Worm (Caenorhabditis elegans) whole organism, L4 larva: ENCODE measurements around the gene fut-1.
A peak's percentile ranks its signal among the peaks of the same experiment; 100 is the strongest.

Experiments used
- D1046.2 ChIP-seq: fragments of 200-800 bp; sonication (Bioruptor generic); IDR thresholded peaks from 2 replicates; pipeline ENCODE4 v1.3.6; 2022; ENCODE audit warnings: missing genetic modification characterization, missing compliant biosample characterization
- F37D6.2 ChIP-seq: sonication (generic microtip); optimal IDR thresholded peaks from 2 replicates; lab custom pipeline; 2016; ENCODE audit warnings: mild to moderate bottlenecking, missing genetic modification characterization, missing compliant biosample characterization
- F49E8.2 ChIP-seq: sonication (generic microtip); optimal IDR thresholded peaks from 2 replicates; lab custom pipeline; 2016; ENCODE audit warnings: missing compliant biosample characterization, mild to moderate bottlenecking, missing genetic modification characterization, borderline replicate concordance
- T20F7.1 ChIP-seq: fragments of 200-800 bp; sonication (Bioruptor generic); optimal IDR thresholded peaks from 2 replicates; lab custom pipeline; 2018; ENCODE audit warnings: mild to moderate bottlenecking, missing genetic modification characterization, missing compliant biosample characterization
- T26A8.4 ChIP-seq: fragments of 200-800 bp; sonication (Bioruptor generic); IDR thresholded peaks from 2 replicates; pipeline ENCODE4 v1.3.6; 2022; ENCODE audit warnings: missing genetic modification characterization, missing compliant biosample characterization
- Y105C5A.15 ChIP-seq: fragments of 200-800 bp; sonication (Bioruptor generic); IDR thresholded peaks from 2 replicates; pipeline ENCODE4 v1.3.6; 2022; ENCODE audit warnings: missing genetic modification characterization, missing compliant biosample characterization
- aha-1 ChIP-seq: fragments of 150-350 bp; peaks from one replicate; lab custom pipeline; 2014; ENCODE audit warnings: missing biosample characterization, missing genetic modification characterization
- aly-2 ChIP-seq: sonication (generic microtip); optimal IDR thresholded peaks from 2 replicates; lab custom pipeline; 2018; ENCODE audit warnings: missing biosample characterization, missing genetic modification characterization
- ama-1 ChIP-seq: fragments of 150-350 bp; optimal IDR thresholded peaks from 2 replicates; lab custom pipeline; 2014; ENCODE audit warnings: inconsistent platforms, mixed read lengths
- ceh-20 ChIP-seq: fragments of 200-800 bp; sonication (Bioruptor generic); IDR thresholded peaks from 2 replicates; pipeline ENCODE4 v1.3.6; 2022; ENCODE audit warnings: missing genetic modification reagents, missing genetic modification characterization, missing compliant biosample characterization
- ceh-32 ChIP-seq: sonication (generic microtip); optimal IDR thresholded peaks from 2 replicates; lab custom pipeline; 2016; ENCODE audit warnings: mild to moderate bottlenecking, missing genetic modification characterization, missing compliant biosample characterization; ENCODE audit not compliant: poor library complexity
- ceh-44 ChIP-seq: fragments of 200-800 bp; sonication (Bioruptor generic); IDR thresholded peaks from 2 replicates; pipeline ENCODE4 v1.3.6; 2022; ENCODE audit warnings: missing genetic modification reagents, missing genetic modification characterization, missing compliant biosample characterization
- daf-16 ChIP-seq, 3 experiments: sonication (generic microtip); optimal IDR thresholded peaks; 2 replicates each; lab custom pipeline; 2016 to 2017; ENCODE audit warnings: missing genetic modification characterization in 3 of 3, missing genetic modification reagents in 3 of 3, mild to moderate bottlenecking in 2 of 3, missing compliant biosample characterization in 2 of 3, missing biosample characterization in 1 of 3, moderate library complexity in 1 of 3
- daf-19 ChIP-seq: fragments of 200-800 bp; sonication (Bioruptor generic); conservative IDR thresholded peaks from 2 replicates; pipeline ENCODE4 v1.3.6; 2022; ENCODE audit warnings: missing genetic modification characterization, missing compliant biosample characterization
- daf-8 ChIP-seq: fragments of 200-800 bp; sonication (Bioruptor generic); IDR thresholded peaks from 2 replicates; pipeline ENCODE4 v1.3.6; 2022; ENCODE audit warnings: missing genetic modification characterization, missing compliant biosample characterization
- dmd-8 ChIP-seq: fragments of 200-800 bp; sonication (Bioruptor generic); IDR thresholded peaks from 2 replicates; pipeline ENCODE4 v1.3.6; 2022; ENCODE audit warnings: missing genetic modification characterization, missing compliant biosample characterization
- dpl-1 ChIP-seq: fragments of 150-350 bp; optimal IDR thresholded peaks from 2 replicates; lab custom pipeline; 2014; ENCODE audit warnings: missing biosample characterization, missing genetic modification reagents, missing genetic modification characterization
- duxl-1 ChIP-seq: sonication (generic microtip); optimal IDR thresholded peaks from 2 replicates; lab custom pipeline; 2016; ENCODE audit warnings: mild to moderate bottlenecking, missing genetic modification characterization, moderate library complexity, missing compliant biosample characterization; ENCODE audit not compliant: poor library complexity
- egl-43 ChIP-seq: fragments of 200-800 bp; sonication (Bioruptor generic); IDR thresholded peaks from 2 replicates; pipeline ENCODE4 v1.3.6; 2022; ENCODE audit warnings: missing genetic modification reagents, missing genetic modification characterization, missing compliant biosample characterization
- fos-1 ChIP-seq: fragments of 150-350 bp; optimal IDR thresholded peaks from 2 replicates; lab custom pipeline; 2014; ENCODE audit warnings: missing biosample characterization, missing genetic modification characterization
- gei-8 ChIP-seq: fragments of 200-800 bp; sonication (Bioruptor generic); optimal IDR thresholded peaks from 2 replicates; lab custom pipeline; 2018; ENCODE audit warnings: mild to moderate bottlenecking, missing genetic modification characterization, missing compliant biosample characterization
- hlh-11 ChIP-seq: fragments of 200-800 bp; sonication (Bioruptor generic); optimal IDR thresholded peaks from 2 replicates; lab custom pipeline; 2018; ENCODE audit warnings: mild to moderate bottlenecking, missing genetic modification characterization, missing compliant biosample characterization
- jun-1 ChIP-seq: fragments of 150-350 bp; optimal IDR thresholded peaks from 2 replicates; lab custom pipeline; 2014; ENCODE audit warnings: missing biosample characterization, missing genetic modification reagents, missing genetic modification characterization
- lim-7 ChIP-seq: fragments of 200-800 bp; sonication (Bioruptor generic); IDR thresholded peaks from 2 replicates; pipeline ENCODE4 v1.3.6; 2022; ENCODE audit warnings: missing genetic modification characterization, missing compliant biosample characterization
- lin-15B ChIP-seq: fragments of 150-350 bp; sonication (generic microtip); optimal IDR thresholded peaks from 3 replicates; lab custom pipeline; 2014; ENCODE audit warnings: missing biosample characterization, missing genetic modification characterization
- lin-38 ChIP-seq: fragments of 200-800 bp; sonication (Bioruptor generic); IDR thresholded peaks from 2 replicates; pipeline ENCODE4 v1.3.6; 2022; ENCODE audit warnings: missing genetic modification reagents, missing genetic modification characterization, missing compliant biosample characterization
- lin-39 ChIP-seq: fragments of 150-350 bp; optimal IDR thresholded peaks from 2 replicates; lab custom pipeline; 2014; ENCODE audit warnings: missing biosample characterization, missing genetic modification reagents, missing genetic modification characterization
- mdl-1 ChIP-seq, 2 experiments: fragments of 150-350 bp in 1 of 2; sonication (generic microtip) in 1 of 2; optimal IDR thresholded peaks; 2 replicates each; lab custom pipeline; 2014 to 2017; ENCODE audit warnings: missing biosample characterization in 2 of 2, missing genetic modification characterization in 2 of 2
- mep-1 ChIP-seq: fragments of 150-350 bp; sonication (generic microtip); optimal IDR thresholded peaks from 3 replicates; lab custom pipeline; 2014; ENCODE audit warnings: missing biosample characterization, missing genetic modification characterization
- mes-2 ChIP-seq: sonication (generic microtip); optimal IDR thresholded peaks from 2 replicates; lab custom pipeline; 2016; ENCODE audit warnings: missing genotype, mild to moderate bottlenecking, missing genetic modification characterization, missing compliant biosample characterization; ENCODE audit not compliant: poor library complexity, severe bottlenecking
- nhr-237 ChIP-seq: sonication (generic microtip); optimal IDR thresholded peaks from 2 replicates; lab custom pipeline; 2017; ENCODE audit warnings: missing biosample characterization, missing genetic modification characterization
- nhr-25 ChIP-seq: sonication (generic microtip); optimal IDR thresholded peaks from 2 replicates; lab custom pipeline; 2017; ENCODE audit warnings: missing genetic modification characterization, mild to moderate bottlenecking, missing compliant biosample characterization, antibody characterized with exemption, moderate library complexity, borderline replicate concordance; ENCODE audit not compliant: insufficient read depth
- nhr-28 ChIP-seq: fragments of 150-350 bp; optimal IDR thresholded peaks from 2 replicates; lab custom pipeline; 2014; ENCODE audit warnings: missing biosample characterization, missing genetic modification characterization
- nhr-76 ChIP-seq: fragments of 150-350 bp; optimal IDR thresholded peaks from 2 replicates; lab custom pipeline; 2014; ENCODE audit warnings: missing biosample characterization, missing genetic modification characterization
- pha-4 ChIP-seq, 2 experiments: fragments of 150-350 bp in 1 of 2; fragments of 200-800 bp in 1 of 2; sonication (Bioruptor generic) in 1 of 2; IDR thresholded peaks in 1 of 2; optimal IDR thresholded peaks in 1 of 2; 2 replicates each; pipeline versions ENCODE4 v1.3.6 to Lab custom; 2014 to 2022; ENCODE audit warnings: missing genetic modification characterization in 2 of 2, missing genetic modification reagents in 2 of 2, missing biosample characterization in 1 of 2, missing compliant biosample characterization in 1 of 2
- sdz-12 ChIP-seq: fragments of 200-800 bp; sonication (Bioruptor generic); optimal IDR thresholded peaks from 2 replicates; lab custom pipeline; 2018; ENCODE audit warnings: mild to moderate bottlenecking, missing genetic modification characterization, missing compliant biosample characterization
- skn-1 ChIP-seq: fragments of 150-350 bp; optimal IDR thresholded peaks from 2 replicates; lab custom pipeline; 2014; ENCODE audit warnings: missing biosample characterization, missing genetic modification characterization
- unc-130 ChIP-seq: sonication (generic microtip); optimal IDR thresholded peaks from 2 replicates; lab custom pipeline; 2016; ENCODE audit warnings: missing genetic modification reagents, missing genetic modification characterization, missing compliant biosample characterization
- unc-39 ChIP-seq: sonication (generic microtip); optimal IDR thresholded peaks from 2 replicates; lab custom pipeline; 2017; ENCODE audit warnings: missing biosample characterization, missing genetic modification characterization
- unc-62 ChIP-seq, 3 experiments: fragments of 150-350 bp in 1 of 3; sonication (generic microtip); optimal IDR thresholded peaks in 2 of 3; peaks in 1 of 3; 1 replicate in 1 of 3; 2 replicates in 2 of 3; lab custom pipeline; 2014 to 2017; ENCODE audit warnings: missing biosample characterization in 3 of 3, missing genetic modification characterization in 3 of 3, missing genetic modification reagents in 3 of 3, missing genotype in 1 of 3
- zag-1 ChIP-seq: fragments of 150-350 bp; optimal IDR thresholded peaks from 2 replicates; lab custom pipeline; 2014; ENCODE audit warnings: missing biosample characterization, missing genetic modification characterization
- ztf-11 ChIP-seq: fragments of 150-350 bp; optimal IDR thresholded peaks from 2 replicates; lab custom pipeline; 2014; ENCODE audit warnings: missing biosample characterization, missing genetic modification characterization
- ztf-7 ChIP-seq: fragments of 150-350 bp; optimal IDR thresholded peaks from 2 replicates; lab custom pipeline; 2014; ENCODE audit warnings: missing biosample characterization, missing genetic modification characterization

Gene fut-1

DNA sequence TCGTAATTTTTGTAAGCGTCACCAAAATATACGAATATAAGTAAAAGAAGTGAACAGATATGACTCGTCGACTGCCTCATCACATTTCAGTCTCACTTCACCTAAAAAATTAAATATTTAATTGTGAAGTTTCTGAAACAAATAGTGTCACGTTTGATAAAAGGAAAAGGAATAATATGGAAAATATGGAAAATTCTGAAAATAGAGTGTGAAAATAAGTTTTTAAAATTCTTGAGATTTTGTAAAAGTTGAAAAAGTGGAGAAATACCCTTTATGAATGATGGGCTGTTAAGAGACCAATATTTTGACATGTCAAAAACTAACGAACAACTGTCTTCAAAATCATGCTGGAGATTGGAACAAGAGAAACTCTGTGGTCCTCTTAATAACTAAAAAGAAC lies 32.7 kb downstream of the fut-1 start, which contains the start of gene T01B7.9:
TSS of gene T01B7.9 (minus strand) at position 101 of the 400 bp plus-strand sequence.
- TF ChIP-seq Y105C5A.15 (GFP tag; lab: Robert Waterston, UW) (no peak), ztf-7 (tag; lab: Kevin White, UChicago) (no peak), lim-7 (GFP tag; lab: Robert Waterston, UW) (no peak), egl-43 (no peak), unc-130 (GFP tag; lab: Kevin White, UChicago) (no peak), aly-2 (tag; lab: Kevin White, UChicago) (no peak), fos-1 (tag; lab: Kevin White, UChicago) (no peak), mes-2 (tag; lab: Kevin White, UChicago) (no peak), daf-8 (GFP tag; lab: Robert Waterston, UW) (no peak), F37D6.2 (tag; lab: Kevin White, UChicago) (no peak), daf-19 (GFP tag; lab: Robert Waterston, UW) (no peak), T26A8.4 (no peak), T20F7.1 (GFP tag; lab: Kevin White, UChicago) (no peak), ztf-11 (tag; lab: Kevin White, UChicago) (no peak), nhr-25 (tag; lab: Kevin White, UChicago) (no peak), F49E8.2 (tag; lab: Kevin White, UChicago) (no peak), lin-38 (GFP tag; lab: Robert Waterston, UW) (no peak), lin-15B (tag; lab: Kevin White, UChicago) (no peak)
- TF ChIP-seq, all 104 proteins: peak for 0

DNA sequence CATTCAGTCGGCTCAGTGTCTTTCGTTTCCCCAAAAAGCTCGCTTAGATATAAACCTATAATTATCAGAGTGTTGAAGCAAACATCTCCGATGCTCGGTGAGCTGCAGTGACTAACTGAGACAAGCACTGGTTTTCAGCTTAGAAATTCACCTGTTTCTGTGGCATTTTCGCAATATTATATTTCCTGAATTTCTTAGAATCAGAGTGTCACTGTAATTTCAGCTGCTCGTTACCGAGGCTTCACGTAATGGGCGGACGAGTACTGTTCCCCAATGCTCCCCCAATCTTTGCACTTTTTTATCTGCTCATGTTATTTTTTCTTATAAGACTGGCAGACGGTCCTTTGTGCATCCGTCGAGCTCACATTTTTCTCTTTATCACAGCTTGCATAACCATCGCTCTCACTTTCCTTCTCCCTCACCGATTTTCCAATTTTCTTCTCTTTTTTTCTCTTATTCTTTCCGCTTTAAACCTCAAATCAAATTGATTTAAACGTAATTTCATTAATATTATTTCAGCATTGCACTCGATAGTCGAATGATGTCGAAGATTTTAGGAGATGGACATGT lies 37.4 kb downstream of the fut-1 start, which contains the start of gene trcs-2:
TSS of gene trcs-2 (plus strand) at position 520 of the 570 bp plus-strand sequence.
- TF ChIP-seq ceh-44 = no peak
- 0 out of 2 replicates have a peak, but pooled peaks have one; percentile 16 for TF ChIP-seq egl-43
- no peak for TF ChIP-seq daf-16 (GFP tag; optimal IDR thresholded peaks at IDR 0.05; lab: Kevin White, UChicago)
- no peak for TF ChIP-seq daf-16 (tag; optimal IDR thresholded peaks at IDR 0.05; lab: Kevin White, UChicago)

ce11 chrII:8717579-8717978 lies 41.8 kb downstream of the fut-1 start:
- peak in 1 of 2 experiments; percentile 22 for TF ChIP-seq mdl-1 (tag; optimal IDR thresholded peaks at IDR 0.05; lab: Kevin White, UChicago)
- TF ChIP-seq ama-1 (lab: Kevin White, UChicago) = peak; percentile 14
- TF ChIP-seq daf-16 (GFP tag; optimal IDR thresholded peaks at IDR 0.05; lab: Kevin White, UChicago) = no peak
- no peak for TF ChIP-seq daf-16 (tag; optimal IDR thresholded peaks at IDR 0.05; lab: Kevin White, UChicago)
- peak in 1 of 2 experiments; percentile 37 for TF ChIP-seq unc-62 (GFP tag; optimal IDR thresholded peaks at IDR 0.05 in 1 of 2; lab: Kevin White, UChicago)
- TF ChIP-seq unc-62 (tag; optimal IDR thresholded peaks at IDR 0.05; lab: Kevin White, UChicago) = no peak
- peak; percentile 14 for TF ChIP-seq hlh-11 (tag; lab: Kevin White, UChicago)
- TF ChIP-seq nhr-237 (tag; lab: Kevin White, UChicago) = no peak
- no peak for TF ChIP-seq fos-1 (tag; lab: Kevin White, UChicago)
- TF ChIP-seq nhr-76 (tag; lab: Kevin White, UChicago) = no peak
- no peak for TF ChIP-seq skn-1
- TF ChIP-seq D1046.2 = no peak
- TF ChIP-seq nhr-28 = peak; percentile 38

DNA sequence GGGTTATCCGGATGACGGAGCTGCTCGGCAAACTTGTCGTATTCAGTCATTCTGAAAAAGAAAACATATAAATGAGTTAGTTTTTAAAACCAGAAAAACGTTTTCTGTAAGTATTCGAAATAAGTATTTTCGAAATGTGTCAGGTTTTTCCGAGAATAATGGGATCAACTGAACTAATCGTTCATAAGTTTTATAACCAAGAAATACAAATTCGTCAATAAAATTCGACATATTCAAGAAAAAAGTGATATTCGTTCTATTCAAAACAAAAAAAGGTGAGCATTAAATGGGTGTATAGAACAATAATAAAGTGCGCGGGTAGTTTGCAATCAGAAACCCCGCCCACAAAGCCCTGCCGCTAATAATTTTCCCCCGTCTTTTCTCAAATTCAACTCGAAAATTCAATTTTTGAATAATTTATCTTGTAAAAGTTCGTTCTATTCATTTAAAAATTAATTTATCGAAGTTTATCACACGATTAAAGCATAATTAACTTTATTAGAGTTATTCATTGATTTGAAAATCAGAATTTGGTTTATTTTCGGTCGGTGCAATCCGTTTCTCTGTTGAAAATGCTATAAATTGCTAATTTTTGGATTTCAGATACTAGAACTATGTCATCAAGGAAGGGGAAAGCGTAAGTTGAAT lies 43.0 kb downstream of the fut-1 start, which contains the start of the genes cyn-11 and T01B7.5:
TSS of gene cyn-11 (minus strand) at position 51 of the 648 bp plus-strand sequence.
TSS of gene T01B7.5 (plus strand) at position 598 of the 648 bp plus-strand sequence.
- no peak for TF ChIP-seq ceh-32 (tag; lab: Kevin White, UChicago)
- TF ChIP-seq jun-1 (tag; lab: Kevin White, UChicago) = no peak
- TF ChIP-seq daf-19 (GFP tag; lab: Robert Waterston, UW) = no peak
- no peak for TF ChIP-seq unc-39 (tag; lab: Kevin White, UChicago)
- peak; percentile 39 for TF ChIP-seq mep-1 (tag; lab: Kevin White, UChicago)
- TF ChIP-seq F49E8.2 (tag; lab: Kevin White, UChicago) = no peak
- TF ChIP-seq dmd-8 (GFP tag; lab: Robert Waterston, UW) = no peak
- no peak for TF ChIP-seq duxl-1 (tag; lab: Kevin White, UChicago)
- TF ChIP-seq lin-38 (GFP tag; lab: Robert Waterston, UW) = peak; percentile 32; the same call in 1 of the 2 replicates
- TF ChIP-seq D1046.2 = no peak
- TF ChIP-seq aha-1 (tag; lab: Kevin White, UChicago) = no peak
- TF ChIP-seq dpl-1 = peak; percentile 25
- no peak for TF ChIP-seq sdz-12 (GFP tag; lab: Kevin White, UChicago)
- no peak for TF ChIP-seq lin-39 (tag; lab: Kevin White, UChicago)
- TF ChIP-seq ceh-20 (GFP tag; lab: Robert Waterston, UW) = no peak
- TF ChIP-seq pha-4 (GFP tag; IDR thresholded peaks at IDR 0.05; lab: Robert Waterston, UW) = no peak
- TF ChIP-seq pha-4 (tag; optimal IDR thresholded peaks at IDR 0.05; lab: Kevin White, UChicago) = no peak
- TF ChIP-seq gei-8 = no peak
- TF ChIP-seq zag-1 = no peak
